Fruit fly (Drosophila melanogaster) whole organism, prepupa: Measurements from ENCODE around the gene CG6980.

ENCODE experiments used
- CG10631 ChIP-seq: fragments of 200-800 bp; sonication (Bioruptor generic); optimal IDR thresholded peaks from 2 replicates; lab custom pipeline; 2016; ENCODE audit warnings: missing biosample characterization, missing genetic modification characterization
- CG11762 ChIP-seq: fragments of 200-800 bp; sonication (Bioruptor generic); optimal IDR thresholded peaks from 3 replicates; lab custom pipeline; 2016; ENCODE audit warnings: missing biosample characterization, missing genetic modification characterization; ENCODE audit not compliant: insufficient read depth
- CG16779 ChIP-seq: fragments of 200-800 bp; sonication (Bioruptor generic); optimal IDR thresholded peaks from 3 replicates; lab custom pipeline; 2017; ENCODE audit warnings: missing biosample characterization, mild to moderate bottlenecking, missing genetic modification characterization
- CG6792 ChIP-seq: fragments of 200-800 bp; sonication (Bioruptor generic); optimal IDR thresholded peaks from 3 replicates; lab custom pipeline; 2016; ENCODE audit warnings: missing biosample characterization, missing genetic modification characterization
- CG6854 ChIP-seq: fragments of 200-800 bp; sonication (Bioruptor generic); optimal IDR thresholded peaks from 2 replicates; lab custom pipeline; 2017; ENCODE audit warnings: missing biosample characterization, mild to moderate bottlenecking, missing genetic modification characterization
- CG7368 ChIP-seq: fragments of 200-800 bp; sonication (Bioruptor generic); optimal IDR thresholded peaks from 3 replicates; lab custom pipeline; 2016; ENCODE audit warnings: missing biosample characterization, missing genetic modification characterization
- CG8632 ChIP-seq: fragments of 200-800 bp; sonication (Bioruptor generic); optimal IDR thresholded peaks from 3 replicates; lab custom pipeline; 2016; ENCODE audit warnings: missing biosample characterization, missing genetic modification characterization
- Eip93F ChIP-seq: fragments of 200-800 bp; sonication (Bioruptor generic); optimal IDR thresholded peaks from 2 replicates; lab custom pipeline; 2016; ENCODE audit warnings: missing biosample characterization, mild to moderate bottlenecking, missing genetic modification characterization
- Hr38 ChIP-seq: sonication (Bioruptor generic); optimal IDR thresholded peaks from 2 replicates; lab custom pipeline; 2016; ENCODE audit warnings: missing biosample characterization, missing genetic modification characterization
- Hr39 ChIP-seq: fragments of 200-800 bp; sonication (Bioruptor generic); optimal IDR thresholded peaks from 2 replicates; lab custom pipeline; 2016; ENCODE audit warnings: missing biosample characterization, missing genetic modification characterization
- Sox102F ChIP-seq: fragments of 200-800 bp; sonication (Bioruptor generic); optimal IDR thresholded peaks from 2 replicates; lab custom pipeline; 2016; ENCODE audit warnings: missing biosample characterization, mild to moderate bottlenecking, missing genetic modification characterization
- Sox14 ChIP-seq: fragments of 200-800 bp; sonication (Bioruptor generic); optimal IDR thresholded peaks from 3 replicates; lab custom pipeline; 2016; ENCODE audit warnings: missing biosample characterization, missing genetic modification characterization
- dsx ChIP-seq: fragments of 200-800 bp; optimal IDR thresholded peaks from 3 replicates; lab custom pipeline; 2019; ENCODE audit warnings: missing biosample characterization, mild to moderate bottlenecking, missing genetic modification characterization, moderate library complexity; ENCODE audit not compliant: poor library complexity, severe bottlenecking
- eg ChIP-seq: fragments of 200-800 bp; sonication (Bioruptor generic); IDR thresholded peaks from 3 replicates; pipeline ENCODE4 v1.3.6; 2022; ENCODE audit warnings: missing biosample characterization, missing genetic modification characterization
- esn ChIP-seq: fragments of 200-800 bp; sonication (Bioruptor generic); optimal IDR thresholded peaks from 2 replicates; lab custom pipeline; 2016; ENCODE audit warnings: missing biosample characterization, mild to moderate bottlenecking, missing genetic modification characterization, moderate library complexity
- lz ChIP-seq: fragments of 200-800 bp; sonication (Bioruptor generic); optimal IDR thresholded peaks from 3 replicates; lab custom pipeline; 2016; ENCODE audit warnings: missing biosample characterization, missing genetic modification characterization
- pdm3 ChIP-seq: fragments of 200-800 bp; sonication (Bioruptor generic); optimal IDR thresholded peaks from 3 replicates; lab custom pipeline; 2016; ENCODE audit warnings: missing biosample characterization, missing genetic modification characterization
- spab ChIP-seq: fragments of 200-800 bp; sonication (Bioruptor generic); optimal IDR thresholded peaks from 2 replicates; lab custom pipeline; 2017; ENCODE audit warnings: missing biosample characterization, mild to moderate bottlenecking, missing genetic modification characterization, missing genetic modification reagents
- svp ChIP-seq: fragments of 200-800 bp; sonication (Bioruptor generic); peaks from one replicate; lab custom pipeline; 2016; ENCODE audit warnings: missing biosample characterization, missing genetic modification characterization

CG6980 gene

dm6 chr3R:24850420-24850819, 43.0 kb downstream of the CG6980 start, which contains the start of gene CG7006 (continued):
- TF ChIP-seq dsx (no peak), CG10631 (peak; percentile 67), Sox102F (GFP tag; lab: Kevin White, UChicago) (no peak), Hr39 (GFP tag; lab: Kevin White, UChicago) (peak; percentile 63)

dm6 chr3R:24851429-24851828, 44.0 kb downstream of the CG6980 start, which contains the start of gene Nct:
TSS of gene Nct (plus strand) at chr3R:24851601.
- no peak for TF ChIP-seq lz (GFP tag; lab: Kevin White, UChicago)
- peak; percentile 68 for TF ChIP-seq Sox14

dm6 chr3R:24856143-24856542, 48.7 kb downstream of the CG6980 start, which contains the start of gene HDAC11:
TSS of gene HDAC11 (minus strand) at chr3R:24856243.
- no peak for TF ChIP-seq eg (GFP tag; lab: Robert Waterston, UW)
- TF ChIP-seq spab (GFP tag; lab: Kevin White, UChicago) = no peak
- TF ChIP-seq CG7368 = no peak
- TF ChIP-seq esn = no peak
- TF ChIP-seq CG11762 (GFP tag; lab: Kevin White, UChicago) = no peak
- TF ChIP-seq CG16779 (tag; lab: Kevin White, UChicago) = no peak
- TF ChIP-seq svp (GFP tag; lab: Kevin White, UChicago) = no peak
- TF ChIP-seq, all 60 proteins: peak for 0

dm6 chr3R:24857459-24857858, 50.0 kb downstream of the CG6980 start, which contains the start of gene CAH4:
TSS of gene CAH4 (minus strand) at chr3R:24857559.
- no peak for TF ChIP-seq CG6792
- TF ChIP-seq svp (GFP tag; lab: Kevin White, UChicago) = no peak
- no peak for TF ChIP-seq Hr38 (GFP tag; lab: Kevin White, UChicago)
- no peak for TF ChIP-seq CG6854 (GFP tag; lab: Kevin White, UChicago)
- no peak for TF ChIP-seq pdm3 (GFP tag; lab: Kevin White, UChicago)
- no peak for TF ChIP-seq Eip93F (GFP tag; lab: Kevin White, UChicago)
- TF ChIP-seq CG8632 (GFP tag; lab: Kevin White, UChicago) = no peak
